Fruit fly (Drosophila melanogaster) whole organism, prepupa: ENCODE data around the gene Ythdc1.

Experiments used
- Blimp-1 ChIP-seq: fragments of 200-800 bp; sonication (Bioruptor generic); optimal IDR thresholded peaks from 3 replicates; lab custom pipeline; 2017; ENCODE audit warnings: missing biosample characterization, missing genetic modification characterization, mild to moderate bottlenecking, moderate library complexity, missing genetic modification reagents
- CG10669 ChIP-seq: fragments of 200-800 bp; sonication (Bioruptor generic); optimal IDR thresholded peaks from 3 replicates; lab custom pipeline; 2018; ENCODE audit warnings: missing biosample characterization, mild to moderate bottlenecking, missing genetic modification characterization, moderate library complexity
- CG11294 ChIP-seq: fragments of 200-800 bp; sonication (Bioruptor generic); IDR thresholded peaks from 2 replicates; pipeline ENCODE4 v1.3.6; 2022; ENCODE audit warnings: missing biosample characterization, missing genetic modification characterization
- CG15336 ChIP-seq: fragments of 200-800 bp; sonication (Bioruptor generic); IDR thresholded peaks from 2 replicates; pipeline ENCODE4 v1.3.6; 2022; ENCODE audit warnings: missing biosample characterization, missing genetic modification characterization
- CG16779 ChIP-seq: fragments of 200-800 bp; sonication (Bioruptor generic); optimal IDR thresholded peaks from 3 replicates; lab custom pipeline; 2017; ENCODE audit warnings: missing biosample characterization, mild to moderate bottlenecking, missing genetic modification characterization
- CG3032 ChIP-seq: fragments of 200-800 bp; optimal IDR thresholded peaks from 2 replicates; lab custom pipeline; 2019; ENCODE audit warnings: missing biosample characterization, mild to moderate bottlenecking, missing genetic modification characterization, moderate library complexity
- CG31627 ChIP-seq: fragments of 200-800 bp; sonication (Bioruptor generic); optimal IDR thresholded peaks from 3 replicates; lab custom pipeline; 2016; ENCODE audit warnings: missing biosample characterization, missing genetic modification characterization
- CG32006 ChIP-seq: fragments of 200-800 bp; sonication (Bioruptor generic); optimal IDR thresholded peaks from 3 replicates; lab custom pipeline; 2017; ENCODE audit warnings: missing biosample characterization, mild to moderate bottlenecking, missing genetic modification characterization
- CG34406 ChIP-seq: fragments of 200-800 bp; sonication (Bioruptor generic); optimal IDR thresholded peaks from 3 replicates; lab custom pipeline; 2016; ENCODE audit warnings: missing biosample characterization, missing genetic modification characterization
- CG3919 ChIP-seq: fragments of 200-800 bp; sonication (Bioruptor generic); optimal IDR thresholded peaks from 3 replicates; lab custom pipeline; 2016; ENCODE audit warnings: missing biosample characterization, missing genetic modification characterization
- CG4318 ChIP-seq: fragments of 200-800 bp; sonication (Bioruptor generic); optimal IDR thresholded peaks from 3 replicates; lab custom pipeline; 2017; ENCODE audit warnings: missing biosample characterization, mild to moderate bottlenecking, missing genetic modification characterization
- CG6163 ChIP-seq: fragments of 200-800 bp; sonication (Bioruptor generic); IDR thresholded peaks from 3 replicates; pipeline ENCODE4 v1.3.6; 2022; ENCODE audit warnings: missing biosample characterization, missing genetic modification characterization
- CG6276 ChIP-seq: fragments of 200-800 bp; sonication (Bioruptor generic); optimal IDR thresholded peaks from 2 replicates; lab custom pipeline; 2017; ENCODE audit warnings: missing biosample characterization, mild to moderate bottlenecking, missing genetic modification characterization
- CG6792 ChIP-seq: fragments of 200-800 bp; sonication (Bioruptor generic); optimal IDR thresholded peaks from 3 replicates; lab custom pipeline; 2016; ENCODE audit warnings: missing biosample characterization, missing genetic modification characterization
- CG6808 ChIP-seq: fragments of 200-800 bp; sonication (Bioruptor generic); optimal IDR thresholded peaks from 3 replicates; lab custom pipeline; 2017; ENCODE audit warnings: missing biosample characterization, missing genetic modification characterization, mild to moderate bottlenecking, moderate library complexity, missing genetic modification reagents
- CG6854 ChIP-seq: fragments of 200-800 bp; sonication (Bioruptor generic); optimal IDR thresholded peaks from 2 replicates; lab custom pipeline; 2017; ENCODE audit warnings: missing biosample characterization, mild to moderate bottlenecking, missing genetic modification characterization
- CG7368 ChIP-seq: fragments of 200-800 bp; sonication (Bioruptor generic); optimal IDR thresholded peaks from 3 replicates; lab custom pipeline; 2016; ENCODE audit warnings: missing biosample characterization, missing genetic modification characterization
- CG8119 ChIP-seq: fragments of 200-800 bp; sonication (Bioruptor generic); IDR thresholded peaks from 3 replicates; pipeline ENCODE4 v1.3.6; 2022; ENCODE audit warnings: missing biosample characterization, missing genetic modification characterization
- CG8319 ChIP-seq: fragments of 200-800 bp; sonication (Bioruptor generic); optimal IDR thresholded peaks from 3 replicates; lab custom pipeline; 2016; ENCODE audit warnings: missing biosample characterization, missing genetic modification characterization
- CG8632 ChIP-seq: fragments of 200-800 bp; sonication (Bioruptor generic); optimal IDR thresholded peaks from 3 replicates; lab custom pipeline; 2016; ENCODE audit warnings: missing biosample characterization, missing genetic modification characterization
- Eip75B ChIP-seq: fragments of 200-800 bp; sonication (Bioruptor generic); optimal IDR thresholded peaks from 3 replicates; lab custom pipeline; 2016; ENCODE audit warnings: missing biosample characterization, missing genetic modification characterization
- Eip78C ChIP-seq: fragments of 200-800 bp; sonication (Bioruptor generic); peaks from one replicate; lab custom pipeline; 2016; ENCODE audit warnings: missing biosample characterization, missing genetic modification characterization
- Ets21C ChIP-seq: fragments of 200-800 bp; sonication (Bioruptor generic); optimal IDR thresholded peaks from 3 replicates; lab custom pipeline; 2016; ENCODE audit warnings: missing biosample characterization, missing genetic modification characterization
- Ets96B ChIP-seq: fragments of 200-800 bp; optimal IDR thresholded peaks from 2 replicates; lab custom pipeline; 2019; ENCODE audit warnings: missing biosample characterization, mild to moderate bottlenecking, missing genetic modification characterization, moderate library complexity
- Gug ChIP-seq: fragments of 200-800 bp; sonication (Bioruptor generic); IDR thresholded peaks from 2 replicates; pipeline ENCODE4 v1.3.6; 2022; ENCODE audit warnings: missing biosample characterization, missing genetic modification characterization
- Hr39 ChIP-seq: fragments of 200-800 bp; sonication (Bioruptor generic); optimal IDR thresholded peaks from 2 replicates; lab custom pipeline; 2016; ENCODE audit warnings: missing biosample characterization, missing genetic modification characterization
- Hr4 ChIP-seq: fragments of 200-800 bp; sonication (Bioruptor generic); optimal IDR thresholded peaks from 3 replicates; lab custom pipeline; 2016; ENCODE audit warnings: missing biosample characterization, missing genetic modification characterization
- Met ChIP-seq: fragments of 200-800 bp; sonication (Bioruptor generic); optimal IDR thresholded peaks from 3 replicates; lab custom pipeline; 2016; ENCODE audit warnings: missing biosample characterization, missing genetic modification characterization
- OdsH ChIP-seq: fragments of 200-800 bp; sonication (Bioruptor generic); optimal IDR thresholded peaks from 3 replicates; lab custom pipeline; 2016; ENCODE audit warnings: missing biosample characterization, missing genetic modification characterization
- Sox102F ChIP-seq: fragments of 200-800 bp; sonication (Bioruptor generic); optimal IDR thresholded peaks from 2 replicates; lab custom pipeline; 2016; ENCODE audit warnings: missing biosample characterization, mild to moderate bottlenecking, missing genetic modification characterization
- Sox14 ChIP-seq: fragments of 200-800 bp; sonication (Bioruptor generic); optimal IDR thresholded peaks from 3 replicates; lab custom pipeline; 2016; ENCODE audit warnings: missing biosample characterization, missing genetic modification characterization
- Sox15 ChIP-seq: fragments of 200-800 bp; sonication (Bioruptor generic); optimal IDR thresholded peaks from 3 replicates; lab custom pipeline; 2016; ENCODE audit warnings: missing biosample characterization, missing genetic modification characterization
- achi ChIP-seq: fragments of 200-800 bp; sonication (Bioruptor generic); optimal IDR thresholded peaks from 3 replicates; lab custom pipeline; 2016; ENCODE audit warnings: missing biosample characterization, missing genetic modification characterization
- acj6 ChIP-seq: fragments of 200-800 bp; sonication (Bioruptor generic); optimal IDR thresholded peaks from 3 replicates; lab custom pipeline; 2016; ENCODE audit warnings: missing biosample characterization, missing genetic modification characterization
- cyc ChIP-seq: fragments of 200-800 bp; sonication (Bioruptor generic); optimal IDR thresholded peaks from 3 replicates; lab custom pipeline; 2016; ENCODE audit warnings: missing biosample characterization, missing genetic modification characterization
- dac ChIP-seq: fragments of 200-800 bp; sonication (Bioruptor generic); optimal IDR thresholded peaks from 2 replicates; lab custom pipeline; 2017; ENCODE audit warnings: missing biosample characterization, mild to moderate bottlenecking, missing genetic modification characterization
- dsx ChIP-seq: fragments of 200-800 bp; optimal IDR thresholded peaks from 3 replicates; lab custom pipeline; 2019; ENCODE audit warnings: missing biosample characterization, mild to moderate bottlenecking, missing genetic modification characterization, moderate library complexity; ENCODE audit not compliant: poor library complexity, severe bottlenecking
- esn ChIP-seq: fragments of 200-800 bp; sonication (Bioruptor generic); optimal IDR thresholded peaks from 2 replicates; lab custom pipeline; 2016; ENCODE audit warnings: missing biosample characterization, mild to moderate bottlenecking, missing genetic modification characterization, moderate library complexity
- fd85E ChIP-seq: fragments of 200-800 bp; sonication (Bioruptor generic); optimal IDR thresholded peaks from 3 replicates; lab custom pipeline; 2016; ENCODE audit warnings: missing biosample characterization, missing genetic modification characterization
- fkh ChIP-seq: fragments of 200-800 bp; sonication (Bioruptor generic); optimal IDR thresholded peaks from 3 replicates; lab custom pipeline; 2017; ENCODE audit warnings: missing biosample characterization, mild to moderate bottlenecking, missing genetic modification characterization, moderate library complexity
- net ChIP-seq: fragments of 200-800 bp; sonication (Bioruptor generic); optimal IDR thresholded peaks from 3 replicates; lab custom pipeline; 2016; ENCODE audit warnings: missing biosample characterization, missing genetic modification characterization
- pdm3 ChIP-seq: fragments of 200-800 bp; sonication (Bioruptor generic); optimal IDR thresholded peaks from 3 replicates; lab custom pipeline; 2016; ENCODE audit warnings: missing biosample characterization, missing genetic modification characterization
- spab ChIP-seq: fragments of 200-800 bp; sonication (Bioruptor generic); optimal IDR thresholded peaks from 2 replicates; lab custom pipeline; 2017; ENCODE audit warnings: missing biosample characterization, mild to moderate bottlenecking, missing genetic modification characterization, missing genetic modification reagents
- ss ChIP-seq, 2 experiments: fragments of 200-800 bp; sonication (Bioruptor generic); optimal IDR thresholded peaks; 2 replicates in 1 of 2; 3 replicates in 1 of 2; lab custom pipeline; 2017 to 2018; ENCODE audit warnings: mild to moderate bottlenecking in 2 of 2, missing biosample characterization in 2 of 2, missing genetic modification characterization in 2 of 2, moderate library complexity in 1 of 2
- svp ChIP-seq: fragments of 200-800 bp; sonication (Bioruptor generic); peaks from one replicate; lab custom pipeline; 2016; ENCODE audit warnings: missing biosample characterization, missing genetic modification characterization
- vri ChIP-seq: fragments of 200-800 bp; sonication (Bioruptor generic); optimal IDR thresholded peaks from 3 replicates; lab custom pipeline; 2016; ENCODE audit warnings: missing biosample characterization, mild to moderate bottlenecking, missing genetic modification characterization

Gene Ythdc1

dm6 chr3L:3391871-3392270 is 17.9 kb upstream of the Ythdc1 start (continued):
- TF ChIP-seq CG11294 (GFP tag; lab: Robert Waterston, UW): no peak
- TF ChIP-seq dac: no peak
- TF ChIP-seq Eip75B (GFP tag; lab: Kevin White, UChicago): peak; percentile 78
- peak; percentile 14 for TF ChIP-seq Blimp-1 (GFP tag; lab: Kevin White, UChicago)
- TF ChIP-seq pdm3 (GFP tag; lab: Kevin White, UChicago): peak; percentile 73
- TF ChIP-seq CG31627 (GFP tag; lab: Kevin White, UChicago): peak; percentile 78
- peak; percentile 46; the same call in 1 of the 3 replicates for TF ChIP-seq CG8119 (GFP tag; lab: Robert Waterston, UW)
- TF ChIP-seq Sox15: peak; percentile 58
- peak; percentile 70 for TF ChIP-seq dsx (GFP tag; lab: Kevin White, UChicago)
- TF ChIP-seq fd85E (GFP tag; lab: Kevin White, UChicago): no peak
- TF ChIP-seq CG7368 (GFP tag; lab: Kevin White, UChicago): peak; percentile 58
- TF ChIP-seq net (GFP tag; lab: Kevin White, UChicago): peak; percentile 47
- TF ChIP-seq achi: peak; percentile 71
- peak; percentile 44 for TF ChIP-seq CG16779 (tag; lab: Kevin White, UChicago)
- TF ChIP-seq CG15336 (GFP tag; lab: Robert Waterston, UW): peak; percentile 60; the same call in 1 of the 2 replicates
- TF ChIP-seq Sox14: peak; percentile 79
- peak; percentile 71 for TF ChIP-seq spab (GFP tag; lab: Kevin White, UChicago)
- peak; percentile 85 for TF ChIP-seq Met (GFP tag; lab: Kevin White, UChicago)
- peak; percentile 65 for TF ChIP-seq CG32006 (GFP tag; lab: Kevin White, UChicago)
- peak; percentile 23; the same call in 1 of the 2 replicates for TF ChIP-seq Gug (GFP tag; lab: Robert Waterston, UW)
- TF ChIP-seq Hr39: peak; percentile 79
- TF ChIP-seq CG3919 (GFP tag; lab: Kevin White, UChicago): peak; percentile 82
- peak; percentile 77 for TF ChIP-seq CG6808 (GFP tag; lab: Kevin White, UChicago)
- peak; percentile 69 for TF ChIP-seq cyc (GFP tag; lab: Kevin White, UChicago)
- TF ChIP-seq CG34406 (GFP tag; lab: Kevin White, UChicago): peak; percentile 70
- TF ChIP-seq CG4318 (GFP tag; lab: Kevin White, UChicago): peak; percentile 27
- TF ChIP-seq CG10669 (GFP tag; lab: Kevin White, UChicago): peak; percentile 83
- TF ChIP-seq Ets96B (tag; lab: Kevin White, UChicago): peak; percentile 84
- TF ChIP-seq Sox102F: peak; percentile 60
- peak; percentile 41 for TF ChIP-seq Hr4 (GFP tag; lab: Kevin White, UChicago)
- peak; percentile 55 for TF ChIP-seq CG8632
- peak; percentile 80 for TF ChIP-seq CG6792 (GFP tag; lab: Kevin White, UChicago)
- TF ChIP-seq acj6: peak; percentile 73
- peak in 1 of 2 experiments; percentile 39 for TF ChIP-seq ss (GFP tag; optimal IDR thresholded peaks at IDR 0.05; lab: Kevin White, UChicago)

DNA sequence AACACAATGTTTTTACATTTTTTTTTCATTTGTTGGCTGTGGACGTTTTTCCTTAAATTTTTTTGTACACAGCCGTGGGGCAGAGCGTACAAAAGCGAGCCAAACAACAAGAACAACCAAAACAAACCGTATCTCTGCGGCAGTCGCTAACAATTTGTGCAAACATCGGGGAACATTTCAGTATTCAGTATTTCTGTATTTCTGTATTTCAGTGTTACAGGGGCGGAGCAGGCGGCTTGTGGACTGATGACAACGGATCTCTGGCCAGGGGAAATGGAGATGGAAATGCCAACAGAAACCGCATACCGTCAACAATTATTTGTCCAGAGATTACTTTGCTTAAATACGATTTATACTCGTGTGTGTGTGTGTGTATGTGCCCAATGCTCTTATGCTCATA is 16.6 kb upstream of the Ythdc1 start:
- TF ChIP-seq Eip78C (GFP tag; lab: Kevin White, UChicago) (peak; percentile 37), fkh (GFP tag; lab: Kevin White, UChicago) (peak; percentile 94), svp (GFP tag; lab: Kevin White, UChicago) (peak; percentile 55), CG8319 (no peak), Sox102F (no peak), CG31627 (GFP tag; lab: Kevin White, UChicago) (peak; percentile 2)
- TF ChIP-seq, all 60 proteins: peak for 4

DNA sequence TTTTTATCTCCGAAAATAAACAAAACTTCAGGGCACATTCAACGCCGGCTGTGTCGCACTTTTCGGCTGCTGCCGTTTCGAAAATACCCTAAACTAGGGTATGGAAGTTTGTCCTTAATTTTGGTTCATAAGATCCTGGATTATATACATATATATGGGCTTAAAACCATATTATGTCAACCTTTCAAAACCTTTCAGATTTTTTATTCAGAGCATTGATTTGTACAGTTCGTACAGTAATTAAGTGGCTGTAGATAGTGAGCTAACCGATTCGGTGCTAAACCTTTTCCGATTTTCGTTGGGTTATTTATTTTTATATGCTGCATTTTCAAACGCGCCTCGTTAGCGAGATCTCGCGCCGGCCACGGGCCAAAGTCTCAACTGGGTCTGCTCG is 15.7 kb upstream of the Ythdc1 start:
- TF ChIP-seq CG6163 (GFP tag; lab: Robert Waterston, UW) (no peak), CG4318 (GFP tag; lab: Kevin White, UChicago) (no peak), CG6808 (GFP tag; lab: Kevin White, UChicago) (no peak), dsx (GFP tag; lab: Kevin White, UChicago) (no peak), CG11294 (GFP tag; lab: Robert Waterston, UW) (0 out of 2 replicates have a peak, but pooled peaks have one; percentile 3), dac (no peak), CG31627 (GFP tag; lab: Kevin White, UChicago) (peak; percentile 63), CG3032 (tag; lab: Kevin White, UChicago) (peak; percentile 10), Gug (GFP tag; lab: Robert Waterston, UW) (peak; percentile 18; the same call in 1 of the 2 replicates), esn (GFP tag; lab: Kevin White, UChicago) (peak; percentile 89), CG6854 (GFP tag; lab: Kevin White, UChicago) (peak; percentile 15), OdsH (GFP tag; lab: Kevin White, UChicago) (no peak), CG15336 (GFP tag; lab: Robert Waterston, UW) (no peak; the same call in 1 of the 2 replicates), svp (GFP tag; lab: Kevin White, UChicago) (peak; percentile 94), CG10669 (GFP tag; lab: Kevin White, UChicago) (no peak), Hr39 (peak; percentile 69), Ets21C (GFP tag; lab: Kevin White, UChicago) (peak; percentile 71), CG6276 (GFP tag; lab: Kevin White, UChicago) (peak; percentile 55), vri (GFP tag; lab: Kevin White, UChicago) (peak; percentile 45), ss (GFP tag; optimal IDR thresholded peaks at IDR 0.05; lab: Kevin White, UChicago) (no peak), Sox15 (no peak), acj6 (peak; percentile 11), spab (GFP tag; lab: Kevin White, UChicago) (no peak), Ets96B (tag; lab: Kevin White, UChicago) (no peak)
